Fruit fly (Drosophila melanogaster): ENCODE results near the gene Fancd2.

dm6 chr3R:20859845-20860244 is 43.9 kb upstream of the Fancd2 start, which contains the start of gene Ir93a:
- TF ChIP-seq CG15710 (tag; optimal IDR thresholded peaks at IDR 0.05) (no peak), Pif1B (GFP tag; optimal IDR thresholded peaks at IDR 0.05) (no peak), CG8301 (tag; optimal IDR thresholded peaks at IDR 0.05) (no peak), CG17806 (tag; optimal IDR thresholded peaks at IDR 0.05) (no peak), CG32121 (GFP tag; IDR thresholded peaks at IDR 0.05) (no peak), fd96Ca (GFP tag; IDR thresholded peaks at IDR 0.05) (no peak)

Measured in whole organism, pupa.